Worm (Caenorhabditis elegans): Measurements from ENCODE around the gene T23F2.4.

DNA sequence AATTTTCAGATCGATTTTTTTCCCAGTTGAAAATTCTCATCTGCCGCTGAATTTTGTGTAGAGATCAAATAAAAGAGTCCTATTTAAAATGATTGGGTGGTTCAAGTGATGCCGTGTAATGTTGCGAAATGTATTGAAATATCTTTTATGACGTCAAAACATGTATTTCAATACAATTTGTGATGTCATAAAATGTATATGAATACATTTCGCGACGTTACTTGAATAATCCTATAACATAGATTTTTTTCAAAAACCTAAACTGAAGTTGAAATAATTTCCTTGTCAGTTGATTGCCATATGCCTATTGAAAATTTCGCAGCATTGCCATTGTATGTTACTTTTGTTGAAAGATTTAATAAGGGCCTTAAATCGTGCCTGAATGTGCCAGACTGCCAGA is 25.3 kb downstream of the T23F2.4 start, which contains the start of gene F55D1.1:
- no peak for TF ChIP-seq Y116A8C.19 (tag; optimal IDR thresholded peaks at IDR 0.05; ENCODE audit: borderline replicate concordance)
- TF ChIP-seq sup-37 (GFP tag; optimal IDR thresholded peaks at IDR 0.05): no peak
- no peak for TF ChIP-seq nhr-77 (tag; optimal IDR thresholded peaks at IDR 0.05)
- TF ChIP-seq lsy-2 (tag; optimal IDR thresholded peaks at IDR 0.05): no peak
- TF ChIP-seq nhr-90 (tag; optimal IDR thresholded peaks at IDR 0.05; ENCODE audit: poor library complexity): no peak
- TF ChIP-seq lin-39 (tag; optimal IDR thresholded peaks at IDR 0.05): no peak
- TF ChIP-seq pqm-1 (tag; optimal IDR thresholded peaks at IDR 0.05): no peak
- TF ChIP-seq ceh-63 (GFP tag; optimal IDR thresholded peaks at IDR 0.05): no peak

Data from whole organism, L1 larva.